Worm (Caenorhabditis elegans): ENCODE measurements around the gene fipp-1.

DNA sequence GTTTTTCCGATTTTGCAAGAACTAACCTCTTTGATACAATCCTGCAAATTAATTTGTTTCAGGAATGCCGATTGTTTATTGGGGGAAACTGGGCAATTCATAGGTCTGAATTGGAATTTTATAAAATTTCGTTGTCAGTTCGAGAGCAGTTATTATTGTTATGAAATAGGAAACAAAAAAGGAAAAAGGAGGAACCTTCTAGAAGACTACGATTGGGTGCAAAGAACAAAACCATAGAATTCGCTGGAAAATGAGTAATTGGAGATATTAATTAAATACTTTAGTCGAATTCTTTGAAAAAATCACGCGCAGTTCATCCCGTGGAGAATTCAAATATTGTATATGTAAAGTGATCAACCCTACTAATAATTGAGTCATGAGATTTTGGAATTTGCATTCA lies 15.8 kb downstream of the fipp-1 start, which contains the start of gene F13A2.9:
- TF ChIP-seq sptf-1 (tag; optimal IDR thresholded peaks at IDR 0.05) (no peak), mdl-1 (tag; optimal IDR thresholded peaks at IDR 0.05) (no peak)
